Worm (Caenorhabditis elegans) whole organism, young adult: Measurements from ENCODE around the gene K09C6.2.

Source experiments
- B0019.2 ChIP-seq: fragments of 200-800 bp; sonication (Bioruptor generic); conservative IDR thresholded peaks from 2 replicates; pipeline ENCODE4 v1.3.6; 2022; ENCODE audit warnings: missing genetic modification reagents, missing genetic modification characterization, missing compliant biosample characterization
- B0261.1 ChIP-seq: sonication (generic microtip); optimal IDR thresholded peaks from 2 replicates; lab custom pipeline; 2016; ENCODE audit warnings: mild to moderate bottlenecking, missing genetic modification characterization, moderate library complexity, missing compliant biosample characterization
- B0336.3 ChIP-seq: fragments of 200-800 bp; sonication (Bioruptor generic); IDR thresholded peaks from 2 replicates; pipeline ENCODE4 v1.3.6; 2022; ENCODE audit warnings: missing genetic modification characterization, missing compliant biosample characterization
- F10E7.11 ChIP-seq: sonication (generic microtip); optimal IDR thresholded peaks from 2 replicates; lab custom pipeline; 2017; ENCODE audit warnings: mild to moderate bottlenecking, missing genetic modification characterization, moderate library complexity, missing compliant biosample characterization
- F23B12.7 ChIP-seq: sonication (generic microtip); optimal IDR thresholded peaks from 2 replicates; lab custom pipeline; 2017; ENCODE audit warnings: missing genetic modification characterization, mild to moderate bottlenecking, missing compliant biosample characterization, antibody characterized with exemption, moderate library complexity; ENCODE audit not compliant: insufficient read depth
- Y56A3A.18 ChIP-seq: fragments of 200-800 bp; sonication (Bioruptor generic); IDR thresholded peaks from 2 replicates; pipeline ENCODE4 v1.3.6; 2022; ENCODE audit warnings: missing genetic modification reagents, missing genetic modification characterization, missing compliant biosample characterization
- Y79H2A.3 ChIP-seq: fragments of 200-800 bp; sonication (Bioruptor generic); conservative IDR thresholded peaks from 2 replicates; pipeline ENCODE4 v1.3.6; 2022; ENCODE audit warnings: missing genetic modification reagents, missing genetic modification characterization, missing compliant biosample characterization
- ZK185.1 ChIP-seq: sonication (generic microtip); optimal IDR thresholded peaks from 2 replicates; lab custom pipeline; 2016; ENCODE audit warnings: mild to moderate bottlenecking, missing genetic modification characterization, missing compliant biosample characterization; ENCODE audit not compliant: poor library complexity, severe bottlenecking
- ama-1 ChIP-seq, 3 experiments: fragments of 150-350 bp in 1 of 3; sonication (generic microtip) in 2 of 3; optimal IDR thresholded peaks; 2 replicates each; lab custom pipeline; 2014 to 2018; ENCODE audit warnings: missing biosample characterization in 2 of 3, missing genetic modification characterization in 2 of 3, missing genetic modification reagents in 2 of 3
- aptf-2 ChIP-seq: fragments of 200-800 bp; sonication (Bioruptor generic); conservative IDR thresholded peaks from 2 replicates; pipeline ENCODE4 v1.3.6; 2022; ENCODE audit warnings: missing genetic modification reagents, missing genetic modification characterization, missing compliant biosample characterization
- atf-7 ChIP-seq: sonication (generic microtip); optimal IDR thresholded peaks from 2 replicates; lab custom pipeline; 2017; ENCODE audit warnings: mild to moderate bottlenecking, missing genetic modification characterization, missing compliant biosample characterization
- attf-3 ChIP-seq: fragments of 200-800 bp; sonication (Bioruptor generic); conservative IDR thresholded peaks from 2 replicates; pipeline ENCODE4 v1.3.6; 2022; ENCODE audit warnings: missing genetic modification reagents, missing genetic modification characterization, missing compliant biosample characterization
- attf-5 ChIP-seq: fragments of 200-800 bp; sonication (Bioruptor generic); optimal IDR thresholded peaks from 2 replicates; lab custom pipeline; 2018; ENCODE audit warnings: mild to moderate bottlenecking, missing genetic modification characterization, missing compliant biosample characterization
- attf-6 ChIP-seq: fragments of 200-800 bp; sonication (Bioruptor generic); IDR thresholded peaks from 2 replicates; pipeline ENCODE4 v1.3.6; 2022; ENCODE audit warnings: missing genetic modification reagents, missing genetic modification characterization, missing compliant biosample characterization
- ceh-100 ChIP-seq: fragments of 200-800 bp; sonication (Bioruptor generic); IDR thresholded peaks from 2 replicates; pipeline ENCODE4 v1.3.6; 2022; ENCODE audit warnings: missing genetic modification reagents, missing genetic modification characterization, missing compliant biosample characterization
- die-1 ChIP-seq: sonication (generic microtip); optimal IDR thresholded peaks from 2 replicates; lab custom pipeline; 2016; ENCODE audit warnings: missing genotype, mild to moderate bottlenecking, missing genetic modification characterization, missing compliant biosample characterization
- egl-18 ChIP-seq: fragments of 200-800 bp; sonication (Bioruptor generic); IDR thresholded peaks from 2 replicates; pipeline ENCODE4 v1.3.6; 2022; ENCODE audit warnings: missing genetic modification reagents, missing genetic modification characterization, missing compliant biosample characterization
- ekl-4 ChIP-seq: fragments of 200-800 bp; sonication (Bioruptor generic); IDR thresholded peaks from 2 replicates; pipeline ENCODE4 v1.3.6; 2022; ENCODE audit warnings: missing genetic modification reagents, missing genetic modification characterization, missing compliant biosample characterization
- hlh-26 ChIP-seq: fragments of 200-800 bp; sonication (Bioruptor generic); conservative IDR thresholded peaks from 2 replicates; pipeline ENCODE4 v1.3.6; 2022; ENCODE audit warnings: missing genetic modification reagents, missing genetic modification characterization, missing compliant biosample characterization
- let-526 ChIP-seq: fragments of 200-800 bp; sonication (Bioruptor generic); IDR thresholded peaks from 2 replicates; pipeline ENCODE4 v1.3.6; 2022; ENCODE audit warnings: missing genetic modification reagents, missing genetic modification characterization, missing compliant biosample characterization
- lsy-27 ChIP-seq: sonication (generic microtip); optimal IDR thresholded peaks from 2 replicates; lab custom pipeline; 2017; ENCODE audit warnings: missing genetic modification characterization, mild to moderate bottlenecking, missing compliant biosample characterization, antibody characterized with exemption, missing genotype, borderline replicate concordance; ENCODE audit not compliant: insufficient read depth
- madf-6 ChIP-seq: fragments of 200-800 bp; sonication (Bioruptor generic); IDR thresholded peaks from 2 replicates; pipeline ENCODE4 v1.3.6; 2022; ENCODE audit warnings: missing genetic modification reagents, missing genetic modification characterization, missing compliant biosample characterization
- madf-8 ChIP-seq: fragments of 200-800 bp; sonication (Bioruptor generic); conservative IDR thresholded peaks from 2 replicates; pipeline ENCODE4 v1.3.6; 2022; ENCODE audit warnings: missing genetic modification reagents, missing genetic modification characterization, missing compliant biosample characterization
- mcd-1 ChIP-seq: fragments of 200-800 bp; sonication (Bioruptor generic); IDR thresholded peaks from 2 replicates; pipeline ENCODE4 v1.3.6; 2022; ENCODE audit warnings: missing genetic modification reagents, missing genetic modification characterization, missing compliant biosample characterization
- nhr-80 ChIP-seq: sonication (generic microtip); optimal IDR thresholded peaks from 2 replicates; lab custom pipeline; 2016; ENCODE audit warnings: missing genetic modification characterization, missing compliant biosample characterization
- rcor-1 ChIP-seq: fragments of 200-800 bp; sonication (Bioruptor generic); IDR thresholded peaks from 2 replicates; pipeline ENCODE4 v1.3.6; 2022; ENCODE audit warnings: missing genetic modification reagents, missing genetic modification characterization, missing compliant biosample characterization
- sea-2 ChIP-seq: fragments of 200-800 bp; sonication (Bioruptor generic); IDR thresholded peaks from 2 replicates; pipeline ENCODE4 v1.3.6; 2022; ENCODE audit warnings: missing genetic modification characterization, missing compliant biosample characterization
- snpc-1.3 ChIP-seq: sonication (generic microtip); optimal IDR thresholded peaks from 2 replicates; lab custom pipeline; 2017; ENCODE audit warnings: missing genetic modification characterization, mild to moderate bottlenecking, missing compliant biosample characterization, antibody characterized with exemption, moderate library complexity, missing genotype, missing genetic modification reagents; ENCODE audit not compliant: insufficient read depth
- snpc-4 ChIP-seq, 5 experiments: fragments of 150-350 bp in 1 of 5; sonication (generic microtip) in 4 of 5; optimal IDR thresholded peaks; 2 replicates each; lab custom pipeline; 2014 to 2018; ENCODE audit warnings: missing genetic modification characterization in 5 of 5, missing biosample characterization in 3 of 5, antibody characterized with exemption in 2 of 5, mild to moderate bottlenecking in 2 of 5, missing compliant biosample characterization in 2 of 5, missing genotype in 2 of 5, moderate library complexity in 2 of 5, missing genetic modification reagents in 1 of 5
- somi-1 ChIP-seq: fragments of 200-800 bp; sonication (Bioruptor generic); optimal IDR thresholded peaks from 2 replicates; lab custom pipeline; 2018; ENCODE audit warnings: mild to moderate bottlenecking, missing genetic modification characterization, missing compliant biosample characterization
- unc-62 ChIP-seq: fragments of 150-350 bp; optimal IDR thresholded peaks from 2 replicates; lab custom pipeline; 2014; ENCODE audit warnings: missing biosample characterization, missing genetic modification reagents, missing genetic modification characterization
- ztf-18 ChIP-seq: sonication (generic microtip); optimal IDR thresholded peaks from 2 replicates; lab custom pipeline; 2016; ENCODE audit warnings: missing genotype, mild to moderate bottlenecking, missing genetic modification characterization, missing compliant biosample characterization
- ztf-25 ChIP-seq: fragments of 200-800 bp; sonication (Bioruptor generic); IDR thresholded peaks from 2 replicates; pipeline ENCODE4 v1.3.6; 2022; ENCODE audit warnings: missing genetic modification reagents, missing genetic modification characterization, missing compliant biosample characterization
- ztf-6 ChIP-seq: fragments of 200-800 bp; sonication (Bioruptor generic); IDR thresholded peaks from 2 replicates; pipeline ENCODE4 v1.3.6; 2022; ENCODE audit warnings: missing genetic modification reagents, missing genetic modification characterization, missing compliant biosample characterization

The K09C6.2 gene

DNA sequence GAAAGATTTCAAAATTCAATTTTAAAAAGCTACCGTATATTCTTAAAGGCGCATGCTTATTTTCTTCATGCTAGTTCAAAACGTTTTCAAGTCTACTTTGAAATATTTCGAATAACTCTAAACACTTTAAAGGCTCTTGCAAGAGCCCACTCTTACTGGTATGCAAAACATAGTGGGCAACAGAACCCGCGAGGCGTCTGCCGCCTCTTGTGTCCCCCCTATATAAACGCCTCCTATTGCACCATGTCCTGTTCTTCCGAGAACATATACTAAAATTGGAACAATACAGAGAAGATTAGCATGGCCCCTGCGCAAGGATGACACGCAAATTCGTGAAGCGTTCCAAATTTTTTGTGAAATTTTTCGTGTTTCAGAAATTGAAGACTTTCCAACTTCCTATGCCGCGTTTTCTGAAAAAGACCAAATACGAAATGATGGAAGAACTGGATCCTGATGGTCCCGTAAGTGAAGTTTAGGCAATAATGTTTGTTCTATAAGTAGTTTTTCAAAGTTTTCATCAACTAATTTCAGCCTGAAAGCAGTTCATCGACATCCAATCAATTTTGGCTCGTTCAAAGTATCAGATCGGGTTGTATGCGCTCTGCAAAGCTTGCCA lies 2.3 kb downstream of the K09C6.2 start (continued):
- TF ChIP-seq aptf-2 (GFP tag; lab: Robert Waterston, UW) (no peak), egl-18 (GFP tag; lab: Robert Waterston, UW) (0 out of 2 replicates have a peak, but pooled peaks have one; percentile 43), lsy-27 (tag; lab: Kevin White, UChicago) (no peak), ekl-4 (peak; percentile 38; the same call in 1 of the 2 replicates), ama-1 (optimal IDR thresholded peaks at IDR 0.05; lab: Kevin White, UChicago) (no peak), ama-1 (GFP tag; optimal IDR thresholded peaks at IDR 0.05; lab: Kevin White, UChicago) (no peak), F10E7.11 (tag; lab: Kevin White, UChicago) (no peak), snpc-4 (GFP tag; optimal IDR thresholded peaks at IDR 0.05; lab: Kevin White, UChicago) (peak; percentile 88), snpc-4 (tag; optimal IDR thresholded peaks at IDR 0.05; lab: Kevin White, UChicago) (peak; percentile 89 to 99 (median 93)), Y56A3A.18 (GFP tag; lab: Robert Waterston, UW) (peak; percentile 84), B0261.1 (tag; lab: Kevin White, UChicago) (peak; percentile 55), sea-2 (GFP tag; lab: Robert Waterston, UW) (peak; percentile 64; the same call in 1 of the 2 replicates), let-526 (GFP tag; lab: Robert Waterston, UW) (no peak), madf-8 (GFP tag; lab: Robert Waterston, UW) (peak; percentile 54), ceh-100 (GFP tag; lab: Robert Waterston, UW) (peak; percentile 46; the same call in 1 of the 2 replicates), attf-3 (no peak), B0019.2 (GFP tag; lab: Robert Waterston, UW) (no peak), nhr-80 (tag; lab: Kevin White, UChicago) (no peak), ztf-18 (peak; percentile 11)

DNA sequence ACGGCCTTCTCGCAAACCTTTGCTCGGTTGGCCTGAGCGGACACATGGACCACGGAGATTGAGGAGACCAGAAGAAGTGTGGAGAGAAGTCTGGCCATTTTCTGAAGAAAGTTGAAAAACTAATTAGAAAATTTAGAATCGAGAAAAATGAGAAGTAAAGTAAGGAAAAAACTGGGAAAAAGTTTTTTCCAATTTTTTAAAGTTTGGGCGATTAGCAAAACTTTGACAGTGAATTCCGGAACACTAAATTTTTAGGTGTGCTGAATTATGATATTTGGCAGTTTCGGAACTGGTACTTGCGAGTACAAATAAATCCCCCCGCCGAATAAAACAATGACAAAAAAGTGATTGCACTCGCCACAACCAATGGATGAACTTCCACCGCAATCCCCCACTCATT lies 10.1 kb downstream of the K09C6.2 start, which contains the start of gene T02B11.3:
TSS of gene T02B11.3 (minus strand) at position 101 of the 400 bp plus-strand sequence.
- no peak for TF ChIP-seq atf-7 (tag; lab: Kevin White, UChicago)
- no peak for TF ChIP-seq attf-6
- TF ChIP-seq ztf-6 (GFP tag; lab: Robert Waterston, UW): no peak
- TF ChIP-seq ZK185.1: no peak
- TF ChIP-seq somi-1: no peak
- TF ChIP-seq F23B12.7: no peak

DNA sequence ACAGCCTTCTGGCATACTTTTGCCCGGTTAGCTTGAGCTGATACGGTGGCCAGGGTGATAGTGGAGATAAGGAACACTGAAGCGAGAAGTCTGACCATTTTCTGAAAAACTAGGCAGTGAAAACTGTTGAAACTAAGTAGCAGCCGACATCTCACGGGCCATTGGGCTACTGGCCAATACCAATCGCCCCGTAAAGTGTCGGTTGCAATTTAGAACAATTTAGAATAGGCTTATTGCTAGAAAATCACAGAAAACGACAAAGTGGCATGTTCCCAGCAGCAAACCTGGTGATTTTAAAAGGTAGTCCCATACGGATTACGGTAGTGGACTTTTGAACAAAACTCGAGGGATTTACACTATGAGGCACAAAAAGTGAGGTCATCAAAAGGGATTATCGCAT lies 14.4 kb downstream of the K09C6.2 start, which contains the start of gene T02B11.4:
TSS of gene T02B11.4 (minus strand) at position 101 of the 400 bp plus-strand sequence.
- no peak for TF ChIP-seq attf-5 (GFP tag; lab: Kevin White, UChicago)
- no peak for TF ChIP-seq die-1
- TF ChIP-seq attf-3: no peak
- no peak for TF ChIP-seq ztf-25 (GFP tag; lab: Robert Waterston, UW)
- TF ChIP-seq madf-6 (GFP tag; lab: Robert Waterston, UW): no peak
- no peak for TF ChIP-seq snpc-4 (GFP tag; optimal IDR thresholded peaks at IDR 0.05; lab: Kevin White, UChicago)
- no peak for TF ChIP-seq snpc-4 (tag; optimal IDR thresholded peaks at IDR 0.05; lab: Kevin White, UChicago)
- no peak for TF ChIP-seq snpc-1.3 (tag; lab: Kevin White, UChicago)
- no peak for TF ChIP-seq let-526 (GFP tag; lab: Robert Waterston, UW)
- TF ChIP-seq madf-8 (GFP tag; lab: Robert Waterston, UW): no peak
- no peak for TF ChIP-seq ama-1 (optimal IDR thresholded peaks at IDR 0.05; lab: Kevin White, UChicago)
- no peak for TF ChIP-seq ama-1 (GFP tag; optimal IDR thresholded peaks at IDR 0.05; lab: Kevin White, UChicago)
- no peak for TF ChIP-seq Y79H2A.3 (GFP tag; lab: Robert Waterston, UW)
- TF ChIP-seq rcor-1 (GFP tag; lab: Robert Waterston, UW): no peak
- no peak for TF ChIP-seq unc-62 (GFP tag; lab: Kevin White, UChicago)
- no peak for TF ChIP-seq B0261.1 (tag; lab: Kevin White, UChicago)
- TF ChIP-seq hlh-26 (GFP tag; lab: Robert Waterston, UW): no peak
- TF ChIP-seq B0336.3 (GFP tag; lab: Robert Waterston, UW): no peak
- no peak for TF ChIP-seq mcd-1 (GFP tag; lab: Robert Waterston, UW)
- no peak for TF ChIP-seq F23B12.7
- TF ChIP-seq attf-6: no peak
